Fruit fly (Drosophila melanogaster) whole organism, embryonic: ENCODE data around the gene CG3123.
A peak's percentile ranks its signal among the peaks of the same experiment; 100 is the strongest.

Experiments
- Adf1 ChIP-seq: fragments of 200-800 bp; sonication (Bioruptor generic); IDR thresholded peaks from 2 replicates; pipeline ENCODE4 v1.3.6; 2022; ENCODE audit warnings: missing biosample characterization, missing genetic modification characterization
- CG10959 ChIP-seq: fragments of 200-800 bp; sonication (Bioruptor generic); IDR thresholded peaks from 2 replicates; pipeline ENCODE4 v1.3.6; 2022; ENCODE audit warnings: missing biosample characterization, missing genetic modification characterization
- CG12299 ChIP-seq: fragments of 200-800 bp; sonication (Bioruptor generic); optimal IDR thresholded peaks from 2 replicates; lab custom pipeline; 2018; ENCODE audit warnings: missing biosample characterization, mild to moderate bottlenecking, missing genetic modification characterization
- CG14050 ChIP-seq: fragments of 200-800 bp; sonication (Bioruptor generic); IDR thresholded peaks from 3 replicates; pipeline ENCODE4 v1.3.6; 2022; ENCODE audit warnings: missing biosample characterization, missing genetic modification characterization
- CG1603 ChIP-seq: fragments of 200-800 bp; sonication (Bioruptor generic); optimal IDR thresholded peaks from 2 replicates; lab custom pipeline; 2019; ENCODE audit warnings: missing biosample characterization, mild to moderate bottlenecking, missing genetic modification characterization, moderate library complexity
- CG17612 ChIP-seq: fragments of 200-800 bp; sonication (Bioruptor generic); IDR thresholded peaks from 2 replicates; pipeline ENCODE4 v1.3.6; 2022; ENCODE audit warnings: missing biosample characterization, missing genetic modification characterization
- CG2116 ChIP-seq: fragments of 200-800 bp; sonication (Bioruptor generic); optimal IDR thresholded peaks from 3 replicates; lab custom pipeline; 2018; ENCODE audit warnings: missing biosample characterization, mild to moderate bottlenecking, missing genetic modification characterization
- CG31441 ChIP-seq: fragments of 200-800 bp; sonication (Bioruptor generic); IDR thresholded peaks from 2 replicates; pipeline ENCODE4 v1.3.6; 2022; ENCODE audit warnings: missing biosample characterization, missing genetic modification characterization
- CG32532 ChIP-seq: fragments of 200-800 bp; sonication (Bioruptor generic); IDR thresholded peaks from 2 replicates; pipeline ENCODE4 v1.3.6; 2022; ENCODE audit warnings: missing biosample characterization, missing genetic modification characterization
- CG3838 ChIP-seq: fragments of 200-800 bp; sonication (Bioruptor generic); optimal IDR thresholded peaks from 3 replicates; lab custom pipeline; 2016; ENCODE audit warnings: missing biosample characterization, missing genetic modification characterization
- CG5245 ChIP-seq: fragments of 200-800 bp; sonication (Bioruptor generic); optimal IDR thresholded peaks from 3 replicates; lab custom pipeline; 2016; ENCODE audit warnings: missing biosample characterization, missing genetic modification characterization
- CG6689 ChIP-seq: fragments of 200-800 bp; sonication (Bioruptor generic); IDR thresholded peaks from 2 replicates; pipeline ENCODE4 v1.3.6; 2022; ENCODE audit warnings: missing biosample characterization, missing genetic modification characterization
- CG6765 ChIP-seq: fragments of 200-800 bp; sonication (Bioruptor generic); optimal IDR thresholded peaks from 3 replicates; lab custom pipeline; 2017; ENCODE audit warnings: missing biosample characterization, mild to moderate bottlenecking, missing genetic modification characterization
- CG8388 ChIP-seq: fragments of 200-800 bp; sonication (Bioruptor generic); optimal IDR thresholded peaks from 2 replicates; lab custom pipeline; 2019; ENCODE audit warnings: missing biosample characterization, mild to moderate bottlenecking, missing genetic modification characterization, moderate library complexity
- CG9817 ChIP-seq: fragments of 200-800 bp; sonication (Bioruptor generic); optimal IDR thresholded peaks from 2 replicates; lab custom pipeline; 2018; ENCODE audit warnings: missing biosample characterization, mild to moderate bottlenecking, missing genetic modification characterization, moderate library complexity
- CG9932 ChIP-seq: fragments of 200-800 bp; sonication (Bioruptor generic); IDR thresholded peaks from 2 replicates; pipeline ENCODE4 v1.3.6; 2022; ENCODE audit warnings: missing biosample characterization, missing genetic modification characterization
- CkIIα-i1 ChIP-seq: fragments of 200-800 bp; sonication (Bioruptor generic); IDR thresholded peaks from 2 replicates; pipeline ENCODE4 v1.3.6; 2022; ENCODE audit warnings: missing biosample characterization, missing genetic modification characterization
- Elba2 ChIP-seq: fragments of 200-800 bp; sonication (Bioruptor generic); optimal IDR thresholded peaks from 3 replicates; lab custom pipeline; 2016; ENCODE audit warnings: missing biosample characterization, missing genetic modification characterization
- Fer3 ChIP-seq: fragments of 200-800 bp; sonication (Bioruptor generic); optimal IDR thresholded peaks from 2 replicates; lab custom pipeline; 2018; ENCODE audit warnings: missing biosample characterization, mild to moderate bottlenecking, missing genetic modification characterization, moderate library complexity
- H15 ChIP-seq: fragments of 200-800 bp; sonication (Bioruptor generic); IDR thresholded peaks from 3 replicates; pipeline ENCODE4 v1.3.6; 2022; ENCODE audit warnings: missing biosample characterization, missing genetic modification characterization
- HLHmδ ChIP-seq: fragments of 200-800 bp; sonication (Bioruptor generic); optimal IDR thresholded peaks from 2 replicates; lab custom pipeline; 2018; ENCODE audit warnings: missing biosample characterization, mild to moderate bottlenecking, missing genetic modification characterization, moderate library complexity
- HmgD ChIP-seq: fragments of 200-800 bp; sonication (Bioruptor generic); optimal IDR thresholded peaks from 3 replicates; lab custom pipeline; 2016; ENCODE audit warnings: missing biosample characterization, missing genetic modification characterization
- Hmx ChIP-seq: fragments of 200-800 bp; sonication (Bioruptor generic); optimal IDR thresholded peaks from 2 replicates; lab custom pipeline; 2016; ENCODE audit warnings: missing biosample characterization, missing genetic modification characterization
- MESR4 ChIP-seq: fragments of 200-800 bp; sonication (Bioruptor generic); optimal IDR thresholded peaks from 2 replicates; lab custom pipeline; 2018; ENCODE audit warnings: missing biosample characterization, mild to moderate bottlenecking, missing genetic modification characterization, moderate library complexity
- Neu2 ChIP-seq: fragments of 200-800 bp; sonication (Bioruptor generic); optimal IDR thresholded peaks from 3 replicates; lab custom pipeline; 2016; ENCODE audit warnings: missing biosample characterization, missing genetic modification characterization, borderline replicate concordance
- Poxn ChIP-seq: fragments of 200-800 bp; sonication (Bioruptor generic); IDR thresholded peaks from 2 replicates; pipeline ENCODE4 v1.3.6; 2022; ENCODE audit warnings: missing biosample characterization, missing genetic modification characterization
- Spps ChIP-seq: fragments of 200-800 bp; sonication (Bioruptor generic); optimal IDR thresholded peaks from 2 replicates; lab custom pipeline; 2018; ENCODE audit warnings: missing biosample characterization, mild to moderate bottlenecking, missing genetic modification characterization
- TFAM ChIP-seq: fragments of 200-800 bp; sonication (Bioruptor generic); optimal IDR thresholded peaks from 2 replicates; lab custom pipeline; 2017; ENCODE audit warnings: missing biosample characterization, missing genetic modification characterization, inconsistent platforms
- Vsx1 ChIP-seq: fragments of 200-800 bp; sonication (Bioruptor generic); optimal IDR thresholded peaks from 2 replicates; lab custom pipeline; 2017; ENCODE audit warnings: missing biosample characterization, mild to moderate bottlenecking, missing genetic modification characterization, missing genetic modification reagents
- ap ChIP-seq: fragments of 200-800 bp; sonication (Bioruptor generic); IDR thresholded peaks from 2 replicates; pipeline ENCODE4 v1.3.6; 2022; ENCODE audit warnings: missing biosample characterization, missing genetic modification characterization
- ara ChIP-seq: fragments of 200-800 bp; sonication (Bioruptor generic); IDR thresholded peaks from 2 replicates; pipeline ENCODE4 v1.3.6; 2022; ENCODE audit warnings: missing biosample characterization, missing genetic modification characterization
- chinmo ChIP-seq: fragments of 200-800 bp; sonication (Bioruptor generic); IDR thresholded peaks from 4 replicates; pipeline ENCODE4 v1.3.6; 2022; ENCODE audit warnings: missing biosample characterization, missing genetic modification characterization; ENCODE audit not compliant: partially characterized antibody
- chm ChIP-seq: fragments of 200-800 bp; sonication (Bioruptor generic); IDR thresholded peaks from 2 replicates; pipeline ENCODE4 v1.3.6; 2022; ENCODE audit warnings: missing biosample characterization, missing genetic modification characterization
- crol ChIP-seq: fragments of 200-800 bp; sonication (Bioruptor generic); IDR thresholded peaks from 2 replicates; pipeline ENCODE4 v1.3.6; 2022; ENCODE audit warnings: missing biosample characterization, missing genetic modification characterization
- dmrt99B ChIP-seq: fragments of 200-800 bp; sonication (Bioruptor generic); optimal IDR thresholded peaks from 2 replicates; lab custom pipeline; 2018; ENCODE audit warnings: missing biosample characterization, mild to moderate bottlenecking, missing genetic modification characterization, moderate library complexity
- dpn ChIP-seq, 2 experiments: fragments of 200-800 bp; sonication (Bioruptor generic); optimal IDR thresholded peaks; 3 replicates each; lab custom pipeline; 2016; ENCODE audit warnings: missing biosample characterization in 2 of 2, missing genetic modification characterization in 2 of 2
- ems ChIP-seq: fragments of 200-800 bp; sonication (Bioruptor generic); optimal IDR thresholded peaks from 3 replicates; lab custom pipeline; 2016; ENCODE audit warnings: missing biosample characterization, missing genetic modification characterization
- fd64A ChIP-seq: fragments of 200-800 bp; sonication (Bioruptor generic); optimal IDR thresholded peaks from 3 replicates; lab custom pipeline; 2018; ENCODE audit warnings: missing biosample characterization, mild to moderate bottlenecking, missing genetic modification characterization
- fru ChIP-seq: fragments of >200 bp; optimal IDR thresholded peaks from 2 replicates; lab custom pipeline; 2017
- gcm2 ChIP-seq: fragments of 200-800 bp; sonication (Bioruptor generic); optimal IDR thresholded peaks from 2 replicates; lab custom pipeline; 2016; ENCODE audit warnings: missing biosample characterization, missing genetic modification characterization
- gfzf ChIP-seq: fragments of 200-800 bp; sonication (Bioruptor generic); optimal IDR thresholded peaks from 2 replicates; lab custom pipeline; 2016; ENCODE audit warnings: missing biosample characterization, mild to moderate bottlenecking, missing genetic modification characterization, moderate library complexity
- grn ChIP-seq: fragments of 200-800 bp; sonication (Bioruptor generic); optimal IDR thresholded peaks from 3 replicates; lab custom pipeline; 2017; ENCODE audit warnings: missing biosample characterization, missing genetic modification characterization
- lab ChIP-seq: fragments of 200-800 bp; sonication (Bioruptor generic); optimal IDR thresholded peaks from 3 replicates; lab custom pipeline; 2017; ENCODE audit warnings: missing biosample characterization, missing genetic modification characterization, mild to moderate bottlenecking, moderate library complexity, missing genetic modification reagents
- luna ChIP-seq: fragments of 200-800 bp; sonication (Bioruptor generic); optimal IDR thresholded peaks from 2 replicates; lab custom pipeline; 2016; ENCODE audit warnings: missing biosample characterization, missing genetic modification characterization
- salm ChIP-seq: fragments of 200-800 bp; sonication (Bioruptor generic); optimal IDR thresholded peaks from 2 replicates; lab custom pipeline; 2018; ENCODE audit warnings: missing biosample characterization, mild to moderate bottlenecking, missing genetic modification characterization
- sisA ChIP-seq: fragments of 200-800 bp; sonication (Bioruptor generic); IDR thresholded peaks from 2 replicates; pipeline ENCODE4 v1.3.6; 2022; ENCODE audit warnings: missing biosample characterization, missing genetic modification characterization
- sna ChIP-seq: fragments of 200-800 bp; sonication (Bioruptor generic); IDR thresholded peaks from 2 replicates; pipeline ENCODE4 v1.3.6; 2022; ENCODE audit warnings: missing biosample characterization, missing genetic modification characterization; ENCODE audit not compliant: partially characterized antibody
- sob ChIP-seq: fragments of 200-800 bp; sonication (Bioruptor generic); IDR thresholded peaks from 2 replicates; pipeline ENCODE4 v1.3.6; 2022; ENCODE audit warnings: missing biosample characterization, missing genetic modification characterization
- twi ChIP-seq: fragments of 200-800 bp; optimal IDR thresholded peaks from 2 replicates; lab custom pipeline; 2019; ENCODE audit warnings: missing biosample characterization, mild to moderate bottlenecking, missing genetic modification characterization, moderate library complexity
- wek ChIP-seq: fragments of 200-800 bp; sonication (Bioruptor generic); optimal IDR thresholded peaks from 3 replicates; lab custom pipeline; 2018; ENCODE audit warnings: missing biosample characterization, mild to moderate bottlenecking, missing genetic modification characterization, moderate library complexity

Gene CG3123

dm6 chr2L:2857862-2858734, 32.8 kb upstream of the CG3123 start (continued):
- TF ChIP-seq CkIIα-i1 (GFP tag; lab: Robert Waterston, UW) (no peak), chm (GFP tag; lab: Robert Waterston, UW) (no peak), CG12299 (tag; lab: Kevin White, UChicago) (no peak), CG9932 (no peak), Hmx (no peak), sisA (no peak), CG9817 (no peak), HLHmδ (no peak), CG8388 (no peak), CG6765 (GFP tag; lab: Kevin White, UChicago) (no peak), fd64A (GFP tag; lab: Kevin White, UChicago) (no peak), dpn (GFP tag; optimal IDR thresholded peaks at IDR 0.05; lab: Kevin White, UChicago) (no peak), gfzf (no peak), CG10959 (GFP tag; lab: Robert Waterston, UW) (no peak; the same call in 1 of the 2 replicates), Neu2 (no peak), Adf1 (GFP tag; lab: Robert Waterston, UW) (no peak), grn (GFP tag; lab: Kevin White, UChicago) (peak; percentile 85), CG31441 (GFP tag; lab: Robert Waterston, UW) (no peak), CG1603 (tag; lab: Kevin White, UChicago) (no peak), Vsx1 (GFP tag; lab: Kevin White, UChicago) (no peak), HmgD (no peak), Poxn (no peak), CG14050 (no peak), Fer3 (peak; percentile 16), CG32532 (GFP tag; lab: Robert Waterston, UW) (no peak), CG6689 (GFP tag; lab: Robert Waterston, UW) (0 out of 2 replicates have a peak, but pooled peaks have one; percentile 23), twi (tag; lab: Kevin White, UChicago) (no peak), ems (no peak), CG3838 (GFP tag; lab: Kevin White, UChicago) (no peak), dmrt99B (peak; percentile 45), H15 (no peak), salm (tag; lab: Kevin White, UChicago) (no peak), crol (GFP tag; lab: Robert Waterston, UW) (peak; percentile 75), Spps (tag; lab: Kevin White, UChicago) (no peak), sna (GFP tag; lab: Robert Waterston, UW) (no peak), sob (no peak), wek (GFP tag; lab: Kevin White, UChicago) (no peak), chinmo (GFP tag; lab: Robert Waterston, UW) (peak; percentile 88; the same call in 3 of the 4 replicates), Elba2 (GFP tag; lab: Kevin White, UChicago) (no peak), CG5245 (peak; percentile 1), gcm2 (peak; percentile 2), CG17612 (GFP tag; lab: Robert Waterston, UW) (no peak), fru (lab: Kevin White, UChicago) (no peak), lab (GFP tag; lab: Kevin White, UChicago) (peak; percentile 60), CG2116 (no peak), luna (no peak), MESR4 (GFP tag; lab: Kevin White, UChicago) (no peak), ap (GFP tag; lab: Robert Waterston, UW) (no peak), TFAM (no peak), ara (GFP tag; lab: Robert Waterston, UW) (no peak)
